Worm (Caenorhabditis elegans) whole organism, late embryonic: Measurements from ENCODE around the gene H40L08.8.

Source experiments
- C38D4.7 ChIP-seq: fragments of 200-800 bp; sonication (Bioruptor generic); optimal IDR thresholded peaks from 2 replicates; lab custom pipeline; 2018; ENCODE audit warnings: mild to moderate bottlenecking, missing genetic modification characterization, moderate library complexity, missing compliant biosample characterization
- F13H6.1 ChIP-seq: sonication (generic microtip); optimal IDR thresholded peaks from 2 replicates; lab custom pipeline; 2016; ENCODE audit warnings: missing genetic modification characterization, missing compliant biosample characterization
- K09A11.1 ChIP-seq: sonication (generic microtip); optimal IDR thresholded peaks from 2 replicates; lab custom pipeline; 2017; ENCODE audit warnings: antibody characterized with exemption, mild to moderate bottlenecking, missing genetic modification characterization, missing compliant biosample characterization; ENCODE audit not compliant: insufficient read depth
- Y22D7AL.16 ChIP-seq: sonication (generic microtip); optimal IDR thresholded peaks from 2 replicates; lab custom pipeline; 2016; ENCODE audit warnings: missing genetic modification characterization, missing compliant biosample characterization
- ama-1 ChIP-seq: fragments of 150-350 bp; optimal IDR thresholded peaks from 2 replicates; lab custom pipeline; 2014
- ceh-19 ChIP-seq: fragments of 200-800 bp; sonication (Bioruptor generic); optimal IDR thresholded peaks from 2 replicates; lab custom pipeline; 2018; ENCODE audit warnings: mild to moderate bottlenecking, missing genetic modification characterization, missing compliant biosample characterization
- ceh-2 ChIP-seq: sonication (generic microtip); optimal IDR thresholded peaks from 2 replicates; lab custom pipeline; 2016; ENCODE audit warnings: missing genotype, missing genetic modification characterization, missing compliant biosample characterization
- ceh-24 ChIP-seq: sonication (generic microtip); optimal IDR thresholded peaks from 2 replicates; lab custom pipeline; 2016; ENCODE audit warnings: mild to moderate bottlenecking, missing genetic modification characterization, missing compliant biosample characterization
- ceh-30 ChIP-seq: fragments of 150-350 bp; optimal IDR thresholded peaks from 2 replicates; lab custom pipeline; 2014; ENCODE audit warnings: missing biosample characterization, missing genetic modification characterization
- ceh-48 ChIP-seq: sonication (generic microtip); optimal IDR thresholded peaks from 2 replicates; lab custom pipeline; 2016; ENCODE audit warnings: missing genetic modification characterization, inconsistent platforms, missing compliant biosample characterization
- ceh-9 ChIP-seq: sonication (generic microtip); optimal IDR thresholded peaks from 2 replicates; lab custom pipeline; 2016; ENCODE audit warnings: mild to moderate bottlenecking, missing genetic modification characterization, inconsistent platforms, missing compliant biosample characterization
- dve-1 ChIP-seq: sonication (generic microtip); optimal IDR thresholded peaks from 2 replicates; lab custom pipeline; 2017; ENCODE audit warnings: antibody characterized with exemption, mild to moderate bottlenecking, missing genetic modification characterization, missing compliant biosample characterization
- elt-2 ChIP-seq: sonication (generic microtip); optimal IDR thresholded peaks from 2 replicates; lab custom pipeline; 2016; ENCODE audit warnings: missing genetic modification reagents, missing genetic modification characterization, missing compliant biosample characterization
- eyg-1 ChIP-seq: sonication (generic microtip); optimal IDR thresholded peaks from 2 replicates; lab custom pipeline; 2016; ENCODE audit warnings: missing genotype, missing genetic modification characterization, missing compliant biosample characterization
- fkh-10 ChIP-seq: fragments of 150-350 bp; optimal IDR thresholded peaks from 2 replicates; lab custom pipeline; 2014; ENCODE audit warnings: missing biosample characterization, missing genetic modification reagents, missing genetic modification characterization
- hlh-30 ChIP-seq: sonication (generic microtip); optimal IDR thresholded peaks from 2 replicates; lab custom pipeline; 2017; ENCODE audit warnings: antibody characterized with exemption, missing genetic modification characterization, missing compliant biosample characterization; ENCODE audit not compliant: insufficient read depth
- hlh-6 ChIP-seq: sonication (generic microtip); optimal IDR thresholded peaks from 2 replicates; lab custom pipeline; 2016; ENCODE audit warnings: missing genotype, missing genetic modification characterization, missing compliant biosample characterization
- lim-6 ChIP-seq: sonication (generic microtip); optimal IDR thresholded peaks from 2 replicates; lab custom pipeline; 2016; ENCODE audit warnings: missing genetic modification characterization, missing compliant biosample characterization
- lin-11 ChIP-seq: fragments of 200-800 bp; sonication (Bioruptor generic); optimal IDR thresholded peaks from 2 replicates; lab custom pipeline; 2018; ENCODE audit warnings: mild to moderate bottlenecking, missing genetic modification characterization, missing compliant biosample characterization
- mec-3 ChIP-seq: sonication (generic microtip); optimal IDR thresholded peaks from 2 replicates; lab custom pipeline; 2016; ENCODE audit warnings: borderline replicate concordance, missing genetic modification characterization, missing compliant biosample characterization
- nfya-1 ChIP-seq: sonication (generic microtip); optimal IDR thresholded peaks from 2 replicates; lab custom pipeline; 2017; ENCODE audit warnings: missing genetic modification characterization, mild to moderate bottlenecking, missing compliant biosample characterization, antibody characterized with exemption, moderate library complexity
- pqm-1 ChIP-seq: sonication (generic microtip); optimal IDR thresholded peaks from 2 replicates; lab custom pipeline; 2016; ENCODE audit warnings: missing genetic modification characterization, missing compliant biosample characterization
- ref-2 ChIP-seq: sonication (generic microtip); optimal IDR thresholded peaks from 2 replicates; lab custom pipeline; 2016; ENCODE audit warnings: missing genetic modification characterization, missing compliant biosample characterization
- sdc-2 ChIP-seq: sonication (generic microtip); optimal IDR thresholded peaks from 2 replicates; lab custom pipeline; 2016; ENCODE audit warnings: missing genotype, missing genetic modification characterization, missing compliant biosample characterization
- sox-2 ChIP-seq: fragments of 200-800 bp; sonication (Bioruptor generic); IDR thresholded peaks from 2 replicates; pipeline ENCODE4 v1.3.6; 2022; ENCODE audit warnings: missing genetic modification reagents, missing genetic modification characterization, missing compliant biosample characterization
- sox-4 ChIP-seq: sonication (generic microtip); optimal IDR thresholded peaks from 2 replicates; lab custom pipeline; 2017; ENCODE audit warnings: mild to moderate bottlenecking, missing genetic modification characterization, inconsistent platforms, missing compliant biosample characterization
- tbx-7 ChIP-seq: sonication (generic microtip); optimal IDR thresholded peaks from 2 replicates; lab custom pipeline; 2016; ENCODE audit warnings: missing genotype, missing genetic modification characterization, missing compliant biosample characterization
- unc-42 ChIP-seq: sonication (generic microtip); optimal IDR thresholded peaks from 2 replicates; lab custom pipeline; 2016; ENCODE audit warnings: missing genotype, missing genetic modification characterization, missing compliant biosample characterization
- unc-55 ChIP-seq: sonication (generic microtip); optimal IDR thresholded peaks from 2 replicates; lab custom pipeline; 2017; ENCODE audit warnings: missing biosample characterization, missing genetic modification reagents, missing genetic modification characterization
- ztf-16 ChIP-seq: sonication (generic microtip); optimal IDR thresholded peaks from 2 replicates; lab custom pipeline; 2017; ENCODE audit warnings: missing genetic modification characterization, missing compliant biosample characterization

The H40L08.8 gene

DNA sequence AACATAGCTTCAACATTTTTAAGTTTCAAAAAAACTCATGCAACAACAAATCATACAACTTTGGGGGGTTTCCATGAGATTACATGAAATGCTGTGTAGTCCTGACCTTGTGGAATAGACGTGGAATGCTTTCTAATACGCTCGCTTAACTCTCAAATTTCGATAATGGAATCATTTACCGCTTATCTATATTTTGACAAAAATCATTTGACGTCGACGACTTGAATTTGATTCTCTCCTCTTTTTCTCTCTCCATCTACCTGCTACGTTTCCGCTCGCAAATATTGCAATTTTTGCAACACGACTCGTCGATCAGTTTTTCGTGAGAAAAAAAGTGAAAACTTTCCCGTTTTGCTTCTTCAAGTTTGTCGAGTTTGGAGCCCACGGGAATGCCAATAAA is 11.7 kb upstream of the H40L08.8 start, which contains the start of gene flr-4:
flr-4 (plus strand) TSS at position 275 of the 400 bp plus-strand sequence.
- TF ChIP-seq hlh-30 (tag; lab: Kevin White, UChicago) (no peak), ceh-9 (tag; lab: Kevin White, UChicago) (no peak), eyg-1 (tag; lab: Kevin White, UChicago) (no peak), lin-11 (tag; lab: Kevin White, UChicago) (no peak), unc-55 (GFP tag; lab: Kevin White, UChicago) (no peak), Y22D7AL.16 (tag; lab: Kevin White, UChicago) (no peak), sox-2 (GFP tag; lab: Robert Waterston, UW) (no peak), sdc-2 (tag; lab: Kevin White, UChicago) (no peak), fkh-10 (no peak), mec-3 (tag; lab: Kevin White, UChicago) (no peak), sox-4 (no peak), F13H6.1 (no peak), tbx-7 (no peak), ceh-19 (no peak)
- TF ChIP-seq, all 69 proteins: peak for 0

DNA sequence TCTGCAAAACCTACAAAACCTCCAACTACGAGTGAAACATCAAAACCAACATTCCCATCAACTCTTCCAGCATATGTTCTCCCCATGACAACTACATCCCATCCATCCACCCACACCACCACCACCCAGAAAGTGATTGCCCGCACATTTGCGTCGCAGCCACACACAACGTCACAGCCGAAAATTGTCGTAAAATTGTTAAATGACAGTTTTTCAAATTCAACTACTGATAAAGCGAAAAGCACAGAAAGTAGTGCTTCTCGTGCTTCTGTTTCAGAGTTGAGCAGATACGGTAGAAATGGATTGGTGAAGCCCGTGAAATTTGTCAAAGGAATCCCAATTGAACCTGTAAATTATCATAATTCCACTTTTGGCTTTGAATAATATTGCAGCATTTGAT is 10.3 kb upstream of the H40L08.8 start:
- no peak for TF ChIP-seq ztf-16 (tag; lab: Kevin White, UChicago)

DNA sequence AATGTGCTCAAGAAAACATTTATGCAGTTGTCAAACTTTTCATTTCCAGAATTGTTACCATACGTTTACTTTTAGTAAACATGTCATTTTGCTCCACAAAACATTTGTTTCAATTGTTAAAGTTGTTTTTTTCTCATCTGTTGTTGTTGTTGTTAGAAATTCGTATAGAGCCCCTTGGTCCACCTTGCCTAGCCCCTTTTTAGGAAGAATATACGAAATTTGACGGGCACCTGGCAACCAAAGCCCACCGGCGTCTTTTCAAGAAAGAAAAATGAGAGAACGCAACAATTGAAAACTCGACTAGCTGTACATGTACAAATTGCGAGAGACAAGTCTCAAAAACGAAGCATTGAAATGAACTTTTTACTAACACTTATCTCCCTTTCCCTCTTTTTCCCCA is 7.0 kb upstream of the H40L08.8 start, which contains the start of gene F09B12.5:
F09B12.5 (plus strand) TSS at position 301 of the 400 bp plus-strand sequence.
- TF ChIP-seq fkh-10, result no peak
- no peak for TF ChIP-seq unc-42 (tag; lab: Kevin White, UChicago)
- TF ChIP-seq K09A11.1 (tag; lab: Kevin White, UChicago), result no peak
- TF ChIP-seq ztf-16 (tag; lab: Kevin White, UChicago), result no peak
- TF ChIP-seq lim-6, result no peak
- TF ChIP-seq C38D4.7 (GFP tag; lab: Kevin White, UChicago), result no peak
- TF ChIP-seq, all 69 proteins: peak for 0

DNA sequence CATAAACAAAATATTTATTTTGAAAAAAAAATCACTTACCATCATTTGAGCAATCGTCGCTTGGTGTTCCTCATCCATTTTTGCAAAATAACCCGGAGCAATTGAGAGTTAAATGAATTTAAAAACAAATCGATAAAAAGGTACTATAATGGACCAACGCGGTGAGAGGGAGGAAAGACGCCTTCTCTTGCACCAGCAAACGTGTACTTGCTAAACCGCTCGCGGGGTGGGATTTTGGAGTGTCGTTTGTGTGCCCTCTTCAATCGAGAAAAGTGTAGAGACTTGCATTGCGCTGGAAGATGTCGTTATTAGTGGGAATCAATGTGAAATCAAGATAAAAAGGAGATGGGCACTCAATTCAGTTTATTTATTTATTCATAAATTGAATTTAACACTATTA is 6.4 kb upstream of the H40L08.8 start, which contains the start of gene H40L08.1:
H40L08.1 (minus strand) TSS at position 292 of the 400 bp plus-strand sequence.
- TF ChIP-seq nfya-1 (tag; lab: Kevin White, UChicago) (no peak), elt-2 (peak; percentile 38), ceh-48 (peak; percentile 34), unc-42 (tag; lab: Kevin White, UChicago) (peak; percentile 15)

DNA sequence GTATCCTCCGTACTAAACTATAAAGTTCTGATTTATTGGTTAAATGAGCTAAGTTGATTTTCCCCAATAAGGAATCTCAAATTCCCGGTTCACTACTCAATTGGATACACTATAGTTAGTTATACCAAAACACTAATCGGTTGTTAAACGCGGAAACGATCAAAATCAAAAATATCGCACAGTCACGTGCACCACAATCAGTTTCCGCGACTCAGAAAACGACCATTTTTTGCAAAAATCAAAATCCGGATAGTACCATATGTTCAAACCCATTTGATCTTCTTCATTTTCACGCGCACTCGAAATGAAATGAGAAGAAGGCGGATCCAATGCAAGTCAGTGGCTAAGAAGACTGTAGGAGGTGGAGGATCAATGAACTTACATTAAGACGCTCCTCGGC is 4.1 kb upstream of the H40L08.8 start:
- TF ChIP-seq ama-1, result no peak
- TF ChIP-seq dve-1, result no peak
- no peak for TF ChIP-seq ceh-2 (tag; lab: Kevin White, UChicago)

DNA sequence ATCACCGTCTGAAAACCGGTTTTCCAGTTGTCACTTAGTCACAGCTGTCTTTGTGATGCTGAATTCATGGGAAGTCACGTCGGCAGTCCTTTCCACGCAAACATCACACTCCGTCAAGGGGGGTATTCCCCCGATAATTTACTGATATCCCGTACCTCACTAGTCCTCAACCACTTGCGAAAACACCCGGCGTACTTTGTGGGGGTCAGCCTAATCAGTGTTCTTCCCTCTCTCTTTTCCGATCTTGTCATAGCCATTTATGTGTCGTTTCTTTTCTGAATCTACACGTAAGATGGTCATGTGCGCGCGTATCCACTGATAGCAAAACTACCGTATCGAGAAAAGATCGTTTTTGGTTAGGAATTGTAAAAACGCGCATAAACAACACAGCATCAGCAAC is 2.0 kb upstream of the H40L08.8 start:
- TF ChIP-seq nfya-1 (tag; lab: Kevin White, UChicago), result no peak
- no peak for TF ChIP-seq ceh-30 (tag; lab: Kevin White, UChicago)
- peak; percentile 33 for TF ChIP-seq ref-2 (tag; lab: Kevin White, UChicago)

DNA sequence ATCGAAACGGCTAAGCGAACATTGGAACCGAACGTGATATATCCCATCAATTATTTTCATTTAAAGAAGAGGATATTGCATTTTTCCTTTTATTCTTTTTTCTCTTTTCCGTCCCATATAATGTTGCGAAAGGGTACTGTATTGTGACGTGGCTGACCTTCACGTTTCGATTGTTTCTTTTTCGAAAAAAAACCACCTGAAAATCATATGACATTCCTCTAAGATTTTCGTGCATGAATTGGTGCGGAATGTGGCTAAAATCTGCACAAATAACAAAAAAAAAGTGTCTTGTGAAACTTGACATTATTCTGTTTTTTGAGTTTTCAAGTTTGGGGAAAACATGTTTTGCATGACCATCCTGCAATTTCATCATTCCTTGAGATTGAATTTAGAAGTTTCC is 843 bp upstream of the H40L08.8 start:
- TF ChIP-seq ceh-24 (tag; lab: Kevin White, UChicago), result no peak
- no peak for TF ChIP-seq ztf-16 (tag; lab: Kevin White, UChicago)
- no peak for TF ChIP-seq fkh-10
- no peak for TF ChIP-seq hlh-6 (tag; lab: Kevin White, UChicago)
- no peak for TF ChIP-seq ceh-30 (tag; lab: Kevin White, UChicago)
- no peak for TF ChIP-seq pqm-1
